Fruit fly (Drosophila melanogaster) S2 (cell line): ENCODE measurements around the gene NimB1.

ENCODE experiments used
- CG8478 ChIP-seq: fragments of >200 bp; optimal IDR thresholded peaks from 2 replicates; lab custom pipeline; 2018
- CTCF ChIP-seq, 2 experiments: fragments of >200 bp; optimal IDR thresholded peaks; 2 replicates each; lab custom pipeline; 2018

dm6 chr2L:13969876-13970275, 6.6 kb downstream of the NimB1 start, which contains the start of the genes NimB4 and NimB5:
- no peak for TF ChIP-seq CG8478 (lab: Kevin White, UChicago)
- no peak for TF ChIP-seq CTCF (optimal IDR thresholded peaks at IDR 0.05; lab: Kevin White, UChicago)
